Fruit fly (Drosophila melanogaster): ENCODE measurements around the gene hob.

Gene hob

dm6 chr3L:3192912-3193311 lies 25.8 kb downstream of the hob start, which contains the start of gene Hsp83:
Hsp83 (plus strand) TSS chr3L:3192969.
- TF ChIP-seq Ets98B (GFP tag; IDR thresholded peaks at IDR 0.05) (peak; percentile 94), EcR (GFP tag; optimal IDR thresholded peaks at IDR 0.05) (peak; percentile 22), D1 (tag; optimal IDR thresholded peaks at IDR 0.05) (no peak), CG34367 (tag; optimal IDR thresholded peaks at IDR 0.05) (peak; percentile 89), CG13204 (GFP tag; optimal IDR thresholded peaks at IDR 0.05) (peak; percentile 95), Snoo (tag; optimal IDR thresholded peaks at IDR 0.05) (peak; percentile 97), CG8301 (tag; optimal IDR thresholded peaks at IDR 0.05) (no peak), CG4496 (GFP tag; IDR thresholded peaks at IDR 0.05) (peak; percentile 95), CG12605 (GFP tag; IDR thresholded peaks at IDR 0.05) (peak; percentile 94), CG32121 (GFP tag; IDR thresholded peaks at IDR 0.05) (peak; percentile 87), rn (GFP tag; IDR thresholded peaks at IDR 0.05) (no peak), CG17806 (tag; optimal IDR thresholded peaks at IDR 0.05) (peak; percentile 65), gl (tag; optimal IDR thresholded peaks at IDR 0.05) (peak; percentile 95), Pif1B (GFP tag; optimal IDR thresholded peaks at IDR 0.05) (peak; percentile 92), fd96Ca (GFP tag; IDR thresholded peaks at IDR 0.05) (peak; percentile 72; the same call in 2 of the 3 replicates), CG15710 (tag; optimal IDR thresholded peaks at IDR 0.05) (peak; percentile 76), CG14655 (GFP tag; optimal IDR thresholded peaks at IDR 0.05) (no peak), CG8159 (tag; optimal IDR thresholded peaks at IDR 0.05) (peak; percentile 72), Pif1A (GFP tag; optimal IDR thresholded peaks at IDR 0.05) (peak; percentile 96), CG10348 (GFP tag; IDR thresholded peaks at IDR 0.05) (no peak), CG9948 (tag; optimal IDR thresholded peaks at IDR 0.05) (peak; percentile 58)

DNA sequence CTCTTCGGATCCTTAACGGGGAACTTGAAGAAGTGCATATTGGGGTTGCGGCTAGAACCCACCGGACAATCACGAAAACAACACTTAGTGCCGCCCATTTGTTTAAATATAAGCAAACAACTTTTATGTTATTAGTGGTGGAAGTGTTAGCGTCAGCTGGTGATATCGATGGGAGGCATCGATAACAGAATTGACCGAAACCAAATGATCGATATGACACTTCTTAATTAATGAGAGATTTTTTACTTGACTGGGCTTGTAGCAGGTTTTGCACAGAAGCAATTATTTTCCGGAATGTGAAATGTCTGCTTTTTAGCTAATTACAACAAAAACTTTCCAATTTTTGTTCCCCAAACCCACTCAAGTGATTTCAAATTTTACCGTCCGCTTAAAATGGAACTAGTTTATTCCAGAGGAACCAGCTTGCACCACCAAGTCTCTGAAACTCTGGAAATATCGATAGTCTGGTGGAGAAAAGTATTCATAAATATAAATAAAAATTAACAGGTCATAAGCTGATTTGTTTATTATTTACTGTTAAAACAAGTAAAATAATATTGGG lies 26.3 kb downstream of the hob start, which contains the start of gene CG14965:
TSS of gene CG14965 (minus strand) at position 159 of the 562 bp plus-strand sequence.
- no peak for TF ChIP-seq gl (tag; optimal IDR thresholded peaks at IDR 0.05)
- no peak for TF ChIP-seq fd96Ca (GFP tag; IDR thresholded peaks at IDR 0.05)
- TF ChIP-seq CG10348 (GFP tag; IDR thresholded peaks at IDR 0.05) = no peak
- no peak for TF ChIP-seq CG34367 (tag; optimal IDR thresholded peaks at IDR 0.05)
- TF ChIP-seq CG4496 (GFP tag; IDR thresholded peaks at IDR 0.05) = no peak
- TF ChIP-seq CG8159 (tag; optimal IDR thresholded peaks at IDR 0.05) = no peak
- TF ChIP-seq D1 (tag; optimal IDR thresholded peaks at IDR 0.05) = no peak
- TF ChIP-seq Pif1B (GFP tag; optimal IDR thresholded peaks at IDR 0.05) = no peak
- TF ChIP-seq Pif1A (GFP tag; optimal IDR thresholded peaks at IDR 0.05) = no peak
- no peak for TF ChIP-seq Snoo (tag; optimal IDR thresholded peaks at IDR 0.05)
- no peak for TF ChIP-seq CG9948 (tag; optimal IDR thresholded peaks at IDR 0.05)
- no peak for TF ChIP-seq CG15710 (tag; optimal IDR thresholded peaks at IDR 0.05)
- no peak for TF ChIP-seq CG14655 (GFP tag; optimal IDR thresholded peaks at IDR 0.05)
- no peak for TF ChIP-seq EcR (GFP tag; optimal IDR thresholded peaks at IDR 0.05)
- TF ChIP-seq CG32121 (GFP tag; IDR thresholded peaks at IDR 0.05) = no peak
- no peak for TF ChIP-seq CG13204 (GFP tag; optimal IDR thresholded peaks at IDR 0.05)
- no peak for TF ChIP-seq Ets98B (GFP tag; IDR thresholded peaks at IDR 0.05)
- TF ChIP-seq CG12605 (GFP tag; IDR thresholded peaks at IDR 0.05) = no peak
- no peak for TF ChIP-seq CG17806 (tag; optimal IDR thresholded peaks at IDR 0.05)

DNA sequence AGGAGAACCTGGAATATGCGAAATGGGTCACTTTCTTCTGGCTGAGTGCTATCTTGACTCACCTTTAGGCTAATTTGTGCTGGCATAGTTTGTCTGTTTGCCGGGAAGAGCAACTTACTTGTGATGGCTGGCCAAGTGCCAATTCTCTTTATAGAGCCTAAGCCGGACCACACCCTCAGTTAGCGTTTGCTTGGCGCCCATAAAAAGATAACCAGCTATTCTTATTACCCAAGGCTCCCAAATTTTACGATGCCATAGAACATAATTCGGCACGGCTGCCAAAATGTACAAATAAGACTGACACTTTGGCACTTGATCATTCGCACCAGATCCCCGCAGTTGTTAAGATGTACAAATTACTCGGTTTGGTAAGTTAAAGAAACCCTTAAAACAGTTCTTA lies 29.1 kb downstream of the hob start, which contains the start of the genes CG42525 and CG14958:
TSS of gene CG42525 (minus strand) at position 101 of the 400 bp plus-strand sequence.
TSS of gene CG14958 (plus strand) at position 332 of the 400 bp plus-strand sequence.
- TF ChIP-seq CG34367 (tag; optimal IDR thresholded peaks at IDR 0.05) (no peak), D1 (tag; optimal IDR thresholded peaks at IDR 0.05) (no peak), fd96Ca (GFP tag; IDR thresholded peaks at IDR 0.05) (no peak), CG8159 (tag; optimal IDR thresholded peaks at IDR 0.05) (no peak), CG10348 (GFP tag; IDR thresholded peaks at IDR 0.05) (no peak), Snoo (tag; optimal IDR thresholded peaks at IDR 0.05) (no peak), CG17806 (tag; optimal IDR thresholded peaks at IDR 0.05) (no peak), Pif1B (GFP tag; optimal IDR thresholded peaks at IDR 0.05) (no peak), EcR (GFP tag; optimal IDR thresholded peaks at IDR 0.05) (no peak), CG4496 (GFP tag; IDR thresholded peaks at IDR 0.05) (no peak), rn (GFP tag; IDR thresholded peaks at IDR 0.05) (no peak), CG8301 (tag; optimal IDR thresholded peaks at IDR 0.05) (no peak), CG9948 (tag; optimal IDR thresholded peaks at IDR 0.05) (no peak)

DNA sequence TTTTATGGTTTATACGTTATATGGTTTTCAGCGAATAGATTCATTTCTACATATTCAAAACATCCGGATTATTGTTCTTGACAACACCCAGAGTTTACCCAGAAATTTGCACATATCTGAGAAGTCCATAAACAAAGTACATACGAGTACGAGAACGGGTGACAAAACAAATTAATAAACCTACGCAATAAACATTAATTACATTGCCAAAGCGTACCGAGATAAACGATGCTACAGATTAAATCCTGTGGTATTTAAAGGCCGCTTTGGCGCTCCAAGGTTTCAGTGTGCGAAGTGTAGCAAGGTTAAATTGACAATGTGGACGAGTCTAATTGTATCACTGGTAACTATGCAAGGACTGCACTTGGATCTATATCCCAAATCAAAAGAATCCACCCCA lies 31.5 kb downstream of the hob start, which contains the start of gene CG14957:
TSS of gene CG14957 (plus strand) at position 301 of the 400 bp plus-strand sequence.
- no peak for TF ChIP-seq fd96Ca (GFP tag; IDR thresholded peaks at IDR 0.05)

- TF ChIP-seq CG32121 (GFP tag; IDR thresholded peaks at IDR 0.05) (no peak), CG14655 (GFP tag; optimal IDR thresholded peaks at IDR 0.05) (no peak), CG12605 (GFP tag; IDR thresholded peaks at IDR 0.05) (no peak), Ets98B (GFP tag; IDR thresholded peaks at IDR 0.05) (no peak), EcR (GFP tag; optimal IDR thresholded peaks at IDR 0.05) (no peak), CG17806 (tag; optimal IDR thresholded peaks at IDR 0.05) (no peak), CG13204 (GFP tag; optimal IDR thresholded peaks at IDR 0.05) (no peak), Snoo (tag; optimal IDR thresholded peaks at IDR 0.05) (no peak), CG8301 (tag; optimal IDR thresholded peaks at IDR 0.05) (no peak), CG4496 (GFP tag; IDR thresholded peaks at IDR 0.05) (no peak), CG15710 (tag; optimal IDR thresholded peaks at IDR 0.05) (no peak), rn (GFP tag; IDR thresholded peaks at IDR 0.05) (no peak), Pif1A (GFP tag; optimal IDR thresholded peaks at IDR 0.05) (no peak), D1 (tag; optimal IDR thresholded peaks at IDR 0.05) (no peak), CG8159 (tag; optimal IDR thresholded peaks at IDR 0.05) (no peak), CG9948 (tag; optimal IDR thresholded peaks at IDR 0.05) (no peak), fd96Ca (GFP tag; IDR thresholded peaks at IDR 0.05) (no peak)
These were observed 32.4 kb downstream of the hob start, which contains the start of gene CG32284 for dm6 chr3L:3186364-3186763. CG32284 (plus strand) TSS chr3L:3186664.

- TF ChIP-seq CG14655 (GFP tag; optimal IDR thresholded peaks at IDR 0.05) (no peak), CG4496 (GFP tag; IDR thresholded peaks at IDR 0.05) (no peak), CG32121 (GFP tag; IDR thresholded peaks at IDR 0.05) (no peak), CG12605 (GFP tag; IDR thresholded peaks at IDR 0.05) (no peak), CG8301 (tag; optimal IDR thresholded peaks at IDR 0.05) (no peak), CG17806 (tag; optimal IDR thresholded peaks at IDR 0.05) (no peak), fd96Ca (GFP tag; IDR thresholded peaks at IDR 0.05) (no peak), CG9948 (tag; optimal IDR thresholded peaks at IDR 0.05) (no peak), CG15710 (tag; optimal IDR thresholded peaks at IDR 0.05) (no peak), CG34367 (tag; optimal IDR thresholded peaks at IDR 0.05) (no peak), D1 (tag; optimal IDR thresholded peaks at IDR 0.05) (no peak), CG8159 (tag; optimal IDR thresholded peaks at IDR 0.05) (no peak), Pif1B (GFP tag; optimal IDR thresholded peaks at IDR 0.05) (no peak)
These were observed 34.6 kb downstream of the hob start, which contains the start of gene CG42494 for dm6 chr3L:3184104-3184503. CG42494 (plus strand) TSS chr3L:3184404.

Data from whole organism, pupa.